Worm (Caenorhabditis elegans): ENCODE data around the gene gadr-4.

DNA sequence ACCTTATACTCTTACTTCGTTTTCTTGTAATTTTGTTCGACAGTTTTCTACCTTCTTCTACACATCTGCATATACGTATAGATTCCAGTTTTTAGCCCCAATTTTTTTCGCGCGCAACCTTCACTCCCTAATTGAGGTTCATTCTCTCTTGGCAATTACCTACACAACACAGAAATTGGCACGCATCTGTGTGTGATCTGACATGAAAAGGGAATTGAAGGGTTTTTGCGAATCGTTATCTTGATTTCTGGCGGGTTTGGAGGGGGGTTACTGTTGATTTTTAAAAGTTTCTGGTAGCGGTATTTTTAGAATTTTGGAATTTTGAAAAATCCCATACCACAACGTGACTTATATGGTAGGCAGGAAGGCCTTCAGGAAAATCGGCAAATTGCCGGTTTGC, 40.3 kb upstream of the gadr-4 start:
- TF ChIP-seq efl-1 (GFP tag; optimal IDR thresholded peaks at IDR 0.05), result no peak
- TF ChIP-seq B0019.2 (GFP tag; conservative IDR thresholded peaks at IDR 0.05), result no peak
- TF ChIP-seq unc-130 (GFP tag; optimal IDR thresholded peaks at IDR 0.05), result no peak

All from whole organism, young adult.